Worm (Caenorhabditis elegans): ENCODE measurements around the gene unc-58.
A peak's percentile ranks its signal among the peaks of the same experiment; 100 is the strongest.

Gene unc-58

ce11 chrX:10069692-10070091 lies 63.3 kb downstream of the unc-58 start, which contains the start of gene mlck-1:
mlck-1 (minus strand) TSS chrX:10069792.
- TF ChIP-seq dmd-8 (GFP tag; IDR thresholded peaks at IDR 0.05) (no peak), fos-1 (tag; optimal IDR thresholded peaks at IDR 0.05) (no peak), pqm-1 (tag; optimal IDR thresholded peaks at IDR 0.05) (no peak), D1046.2 (GFP tag; IDR thresholded peaks at IDR 0.05) (no peak), vab-7 (GFP tag; IDR thresholded peaks at IDR 0.05) (no peak), lin-38 (GFP tag; IDR thresholded peaks at IDR 0.05) (no peak), saeg-2 (GFP tag; IDR thresholded peaks at IDR 0.05) (no peak), sdz-12 (GFP tag; optimal IDR thresholded peaks at IDR 0.05) (no peak), zfp-3 (GFP tag; conservative IDR thresholded peaks at IDR 0.05) (no peak), dve-1 (tag; optimal IDR thresholded peaks at IDR 0.05; ENCODE audit: insufficient read depth) (no peak), snpc-1.2 (GFP tag; IDR thresholded peaks at IDR 0.05) (no peak), gei-8 (GFP tag; optimal IDR thresholded peaks at IDR 0.05) (no peak), lsy-2 (tag; optimal IDR thresholded peaks at IDR 0.05) (no peak), spr-3 (GFP tag; optimal IDR thresholded peaks at IDR 0.05) (no peak), unc-39 (tag; optimal IDR thresholded peaks at IDR 0.05) (no peak), php-3 (GFP tag; IDR thresholded peaks at IDR 0.05) (no peak), nhr-28 (tag; optimal IDR thresholded peaks at IDR 0.05) (no peak), Y5F2A.4 (GFP tag; optimal IDR thresholded peaks at IDR 0.05) (no peak), dmd-6 (GFP tag; IDR thresholded peaks at IDR 0.05) (no peak)

DNA sequence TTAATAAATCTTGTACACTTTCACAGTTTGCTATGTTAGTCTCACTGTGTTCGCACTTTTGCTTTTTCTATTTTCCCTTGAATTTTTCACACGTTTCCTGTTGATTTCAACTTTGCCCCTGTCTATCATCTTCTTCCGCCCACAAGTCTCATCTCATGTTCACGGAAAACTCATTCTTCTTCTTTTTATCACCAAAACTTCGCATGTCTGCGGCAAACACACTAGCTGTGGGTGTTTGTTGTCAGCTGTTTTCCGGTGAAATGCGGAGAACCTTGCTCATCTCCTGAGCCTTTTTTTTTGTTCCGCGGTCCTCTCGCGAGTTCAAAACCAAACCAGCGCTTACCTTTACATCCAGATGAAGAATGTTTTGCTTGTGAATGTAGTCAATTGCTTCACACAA lies 64.5 kb downstream of the unc-58 start:
- TF ChIP-seq F37D6.2 (tag; optimal IDR thresholded peaks at IDR 0.05) (no peak), daf-16 (GFP tag; optimal IDR thresholded peaks at IDR 0.05) (peak in 1 of 2 experiments; percentile 67), daf-16 (tag; optimal IDR thresholded peaks at IDR 0.05) (no peak), lin-13 (GFP tag; optimal IDR thresholded peaks at IDR 0.05) (no peak), dmd-8 (GFP tag; IDR thresholded peaks at IDR 0.05) (no peak), zip-2 (tag; optimal IDR thresholded peaks at IDR 0.05) (no peak), hlh-11 (tag; optimal IDR thresholded peaks at IDR 0.05) (peak; percentile 59), hlh-30 (tag; optimal IDR thresholded peaks at IDR 0.05; ENCODE audit: insufficient read depth) (no peak)

DNA sequence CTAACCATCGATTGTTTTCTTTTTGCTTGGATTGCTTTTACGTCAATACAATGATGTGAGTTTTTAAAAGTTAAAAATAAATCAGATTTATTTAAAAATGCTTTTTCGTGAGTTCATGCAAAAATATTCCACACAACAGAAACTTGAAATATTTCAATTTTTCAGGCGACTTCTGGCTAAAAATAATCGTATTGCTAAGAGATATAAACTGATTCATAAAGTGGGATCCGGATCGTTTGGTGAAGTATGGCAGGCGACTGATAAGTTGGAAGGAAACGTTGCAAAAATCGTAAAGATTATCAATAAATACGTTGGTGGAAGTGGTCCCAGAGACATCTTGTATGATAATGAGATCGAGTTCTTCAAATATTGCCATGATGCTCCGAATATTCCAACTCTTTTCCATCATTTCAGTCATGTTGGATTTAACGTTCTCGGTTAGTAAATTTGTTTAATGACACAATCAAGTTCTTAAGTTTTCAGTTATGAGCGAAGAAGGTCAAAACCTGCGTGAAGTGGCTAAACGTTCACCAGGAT lies 72.4 kb downstream of the unc-58 start, which contains the start of gene ZC373.3:
Gene ZC373.3 (plus strand): TSS at position 51 of the 537 bp plus-strand sequence.
- TF ChIP-seq ama-1 (optimal IDR thresholded peaks at IDR 0.05) (no peak), nhr-237 (tag; optimal IDR thresholded peaks at IDR 0.05) (no peak), aha-1 (tag) (peak; percentile 94)

ce11 chrX:10058332-10058731 lies 74.7 kb downstream of the unc-58 start, which contains the start of gene ZC373.2:
ZC373.2 (minus strand) TSS chrX:10058432.
- TF ChIP-seq hif-1 (tag; optimal IDR thresholded peaks at IDR 0.05) (no peak), mes-2 (tag; optimal IDR thresholded peaks at IDR 0.05; ENCODE audit: poor library complexity, severe bottlenecking) (no peak), ZK337.2 (GFP tag; IDR thresholded peaks at IDR 0.05) (no peak), F44E2.7 (GFP tag; IDR thresholded peaks at IDR 0.05) (no peak), daf-19 (GFP tag; conservative IDR thresholded peaks at IDR 0.05) (no peak), gei-8 (GFP tag; optimal IDR thresholded peaks at IDR 0.05) (no peak), dve-1 (tag; optimal IDR thresholded peaks at IDR 0.05; ENCODE audit: insufficient read depth) (no peak), nhr-11 (tag; optimal IDR thresholded peaks at IDR 0.05) (no peak), lir-3 (tag; optimal IDR thresholded peaks at IDR 0.05) (no peak), lin-29 (GFP tag; IDR thresholded peaks at IDR 0.05) (no peak), nhr-28 (tag; optimal IDR thresholded peaks at IDR 0.05) (no peak), mxl-2 (GFP tag; conservative IDR thresholded peaks at IDR 0.05) (no peak), dmd-9 (GFP tag; IDR thresholded peaks at IDR 0.05) (no peak), mdt-29 (GFP tag; IDR thresholded peaks at IDR 0.05) (no peak), arid-1 (GFP tag; conservative IDR thresholded peaks at IDR 0.05) (no peak), unc-39 (tag; optimal IDR thresholded peaks at IDR 0.05) (no peak)

Data from whole organism, L4 larva.